Fruit fly (Drosophila melanogaster) whole organism, embryonic: Measurements from ENCODE around the gene CG42259.
A peak's percentile ranks its signal among the peaks of the same experiment; 100 is the strongest.

ENCODE experiments used
- Adf1 ChIP-seq: fragments of 200-800 bp; sonication (Bioruptor generic); IDR thresholded peaks from 2 replicates; pipeline ENCODE4 v1.3.6; 2022; ENCODE audit warnings: missing biosample characterization, missing genetic modification characterization
- Bgb ChIP-seq: fragments of 200-800 bp; sonication (Bioruptor generic); IDR thresholded peaks from 2 replicates; pipeline ENCODE4 v1.3.6; 2022; ENCODE audit warnings: missing biosample characterization, missing genetic modification characterization; ENCODE audit not compliant: partially characterized antibody
- Blimp-1 ChIP-seq: fragments of 200-800 bp; sonication (Bioruptor generic); optimal IDR thresholded peaks from 3 replicates; lab custom pipeline; 2018; ENCODE audit warnings: missing biosample characterization, missing genetic modification characterization, mild to moderate bottlenecking, moderate library complexity, missing genetic modification reagents
- CG10267 ChIP-seq: fragments of 200-800 bp; sonication (Bioruptor generic); optimal IDR thresholded peaks from 2 replicates; lab custom pipeline; 2018; ENCODE audit warnings: missing biosample characterization, mild to moderate bottlenecking, missing genetic modification characterization, moderate library complexity
- CG1233 ChIP-seq: fragments of 200-800 bp; sonication (Bioruptor generic); optimal IDR thresholded peaks from 4 replicates; lab custom pipeline; 2018; ENCODE audit warnings: missing biosample characterization, mild to moderate bottlenecking, missing genetic modification characterization
- CG12942 ChIP-seq: fragments of 200-800 bp; sonication (Bioruptor generic); optimal IDR thresholded peaks from 3 replicates; lab custom pipeline; 2016; ENCODE audit warnings: missing biosample characterization, missing genetic modification characterization
- CG13287 ChIP-seq: fragments of 200-800 bp; sonication (Bioruptor generic); IDR thresholded peaks from 2 replicates; pipeline ENCODE4 v1.3.6; 2022; ENCODE audit warnings: missing biosample characterization, missing genetic modification characterization; ENCODE audit not compliant: partially characterized antibody
- CG14860 ChIP-seq: fragments of 200-800 bp; sonication (Bioruptor generic); IDR thresholded peaks from 3 replicates; pipeline ENCODE4 v1.3.6; 2022; ENCODE audit warnings: missing biosample characterization, missing genetic modification characterization; ENCODE audit not compliant: partially characterized antibody
- CG15514 ChIP-seq: fragments of 200-800 bp; sonication (Bioruptor generic); optimal IDR thresholded peaks from 3 replicates; lab custom pipeline; 2017; ENCODE audit warnings: missing biosample characterization, missing genetic modification characterization, mild to moderate bottlenecking, moderate library complexity, missing genetic modification reagents
- CG1603 ChIP-seq: fragments of 200-800 bp; sonication (Bioruptor generic); optimal IDR thresholded peaks from 2 replicates; lab custom pipeline; 2019; ENCODE audit warnings: missing biosample characterization, mild to moderate bottlenecking, missing genetic modification characterization, moderate library complexity
- CG17359 ChIP-seq: fragments of 200-800 bp; sonication (Bioruptor generic); optimal IDR thresholded peaks from 3 replicates; lab custom pipeline; 2018; ENCODE audit warnings: missing biosample characterization, mild to moderate bottlenecking, missing genetic modification characterization, moderate library complexity
- CG18262 ChIP-seq: fragments of 200-800 bp; optimal IDR thresholded peaks from 3 replicates; lab custom pipeline; 2019; ENCODE audit warnings: missing biosample characterization, mild to moderate bottlenecking, missing genetic modification characterization, moderate library complexity
- CG18599 ChIP-seq: fragments of 200-800 bp; sonication (Bioruptor generic); optimal IDR thresholded peaks from 3 replicates; lab custom pipeline; 2017; ENCODE audit warnings: missing biosample characterization, missing genetic modification characterization, mild to moderate bottlenecking, moderate library complexity, missing genetic modification reagents
- CG2120 ChIP-seq: fragments of 200-800 bp; sonication (Bioruptor generic); optimal IDR thresholded peaks from 3 replicates; lab custom pipeline; 2016; ENCODE audit warnings: missing biosample characterization, missing genetic modification characterization
- CG30020 ChIP-seq: fragments of 200-800 bp; optimal IDR thresholded peaks from 2 replicates; lab custom pipeline; 2019; ENCODE audit warnings: missing biosample characterization, mild to moderate bottlenecking, missing genetic modification characterization, moderate library complexity
- CG3281 ChIP-seq: fragments of 200-800 bp; sonication (Bioruptor generic); optimal IDR thresholded peaks from 3 replicates; lab custom pipeline; 2017; ENCODE audit warnings: missing biosample characterization, mild to moderate bottlenecking, missing genetic modification characterization
- CG34376 ChIP-seq: fragments of 200-800 bp; sonication (Bioruptor generic); optimal IDR thresholded peaks from 2 replicates; lab custom pipeline; 2018; ENCODE audit warnings: missing biosample characterization, mild to moderate bottlenecking, missing genetic modification characterization
- CG7556 ChIP-seq: fragments of 200-800 bp; sonication (Bioruptor generic); optimal IDR thresholded peaks from 2 replicates; lab custom pipeline; 2017; ENCODE audit warnings: missing biosample characterization, mild to moderate bottlenecking, missing genetic modification characterization
- CG7745 ChIP-seq: fragments of 200-800 bp; sonication (Bioruptor generic); optimal IDR thresholded peaks from 2 replicates; lab custom pipeline; 2018; ENCODE audit warnings: missing biosample characterization, mild to moderate bottlenecking, missing genetic modification characterization, moderate library complexity
- CG8290 ChIP-seq, 3 experiments: fragments of 200-800 bp; sonication (Bioruptor generic); optimal IDR thresholded peaks; 2 replicates each; lab custom pipeline; 2016 to 2019; ENCODE audit warnings: missing biosample characterization in 3 of 3, missing genetic modification characterization in 3 of 3, mild to moderate bottlenecking in 2 of 3, moderate library complexity in 1 of 3
- CG8478 ChIP-seq: fragments of >200 bp; optimal IDR thresholded peaks from 2 replicates; lab custom pipeline; 2018
- Doc3 ChIP-seq: fragments of 200-800 bp; sonication (Bioruptor generic); IDR thresholded peaks from 3 replicates; pipeline ENCODE4 v1.3.6; 2022; ENCODE audit warnings: missing biosample characterization, missing genetic modification characterization; ENCODE audit not compliant: partially characterized antibody
- GATAe ChIP-seq: fragments of 200-800 bp; sonication (Bioruptor generic); conservative IDR thresholded peaks from 2 replicates; pipeline ENCODE4 v1.3.6; 2022; ENCODE audit warnings: missing biosample characterization, missing genetic modification characterization
- HLH54F ChIP-seq: fragments of 200-800 bp; sonication (Bioruptor generic); optimal IDR thresholded peaks from 3 replicates; lab custom pipeline; 2016; ENCODE audit warnings: missing biosample characterization, missing genetic modification characterization
- HmgZ ChIP-seq: fragments of 200-800 bp; sonication (Bioruptor generic); optimal IDR thresholded peaks from 2 replicates; lab custom pipeline; 2018; ENCODE audit warnings: missing biosample characterization, mild to moderate bottlenecking, missing genetic modification characterization
- Hr39 ChIP-seq: fragments of >200 bp; optimal IDR thresholded peaks from 2 replicates; lab custom pipeline; 2017
- Meics ChIP-seq: fragments of 200-800 bp; sonication (Bioruptor generic); optimal IDR thresholded peaks from 2 replicates; lab custom pipeline; 2017; ENCODE audit warnings: missing biosample characterization, mild to moderate bottlenecking, missing genetic modification characterization
- NFAT ChIP-seq: fragments of 200-800 bp; sonication (Bioruptor generic); IDR thresholded peaks from 2 replicates; pipeline ENCODE4 v1.3.6; 2022; ENCODE audit warnings: missing biosample characterization, missing genetic modification characterization
- Nf-YA ChIP-seq: fragments of 200-800 bp; sonication (Bioruptor generic); IDR thresholded peaks from 2 replicates; pipeline ENCODE4 v1.3.6; 2022; ENCODE audit warnings: missing biosample characterization, missing genetic modification characterization
- abd-A ChIP-seq: fragments of 200-800 bp; sonication (Bioruptor generic); optimal IDR thresholded peaks from 3 replicates; lab custom pipeline; 2019; ENCODE audit warnings: missing biosample characterization, mild to moderate bottlenecking, missing genetic modification characterization, moderate library complexity
- bsh ChIP-seq, 2 experiments: fragments of 200-800 bp; sonication (Bioruptor generic); optimal IDR thresholded peaks; 2 replicates each; lab custom pipeline; 2017 to 2018; ENCODE audit warnings: mild to moderate bottlenecking in 2 of 2, missing biosample characterization in 2 of 2, missing genetic modification characterization in 2 of 2, moderate library complexity in 1 of 2
- caup ChIP-seq: fragments of 200-800 bp; sonication (Bioruptor generic); optimal IDR thresholded peaks from 3 replicates; lab custom pipeline; 2017; ENCODE audit warnings: missing biosample characterization, mild to moderate bottlenecking, missing genetic modification characterization, moderate library complexity; ENCODE audit not compliant: severe bottlenecking
- chinmo ChIP-seq: fragments of 200-800 bp; sonication (Bioruptor generic); IDR thresholded peaks from 4 replicates; pipeline ENCODE4 v1.3.6; 2022; ENCODE audit warnings: missing biosample characterization, missing genetic modification characterization; ENCODE audit not compliant: partially characterized antibody
- crol ChIP-seq: fragments of 200-800 bp; sonication (Bioruptor generic); IDR thresholded peaks from 2 replicates; pipeline ENCODE4 v1.3.6; 2022; ENCODE audit warnings: missing biosample characterization, missing genetic modification characterization
- crp ChIP-seq, 2 experiments: fragments of 200-800 bp; sonication (Bioruptor generic); optimal IDR thresholded peaks; 2 replicates in 1 of 2; 3 replicates in 1 of 2; lab custom pipeline; 2017; ENCODE audit warnings: missing biosample characterization in 2 of 2, missing genetic modification characterization in 2 of 2, mild to moderate bottlenecking in 1 of 2, moderate library complexity in 1 of 2
- ewg ChIP-seq: fragments of 200-800 bp; sonication (Bioruptor generic); optimal IDR thresholded peaks from 3 replicates; lab custom pipeline; 2017; ENCODE audit warnings: mild to moderate bottlenecking, missing biosample characterization, missing genetic modification reagents, missing genetic modification characterization
- fd64A ChIP-seq: fragments of 200-800 bp; sonication (Bioruptor generic); optimal IDR thresholded peaks from 3 replicates; lab custom pipeline; 2018; ENCODE audit warnings: missing biosample characterization, mild to moderate bottlenecking, missing genetic modification characterization
- gce ChIP-seq: fragments of 200-800 bp; sonication (Bioruptor generic); IDR thresholded peaks from 3 replicates; pipeline ENCODE4 v1.3.6; 2022; ENCODE audit warnings: missing biosample characterization, missing genetic modification characterization
- luna ChIP-seq: fragments of 200-800 bp; sonication (Bioruptor generic); optimal IDR thresholded peaks from 2 replicates; lab custom pipeline; 2016; ENCODE audit warnings: missing biosample characterization, missing genetic modification characterization
- nau ChIP-seq: fragments of 200-800 bp; sonication (Bioruptor generic); optimal IDR thresholded peaks from 3 replicates; lab custom pipeline; 2017; ENCODE audit warnings: missing biosample characterization, mild to moderate bottlenecking, missing genetic modification characterization, missing genetic modification reagents
- pfk ChIP-seq: fragments of 200-800 bp; sonication (Bioruptor generic); optimal IDR thresholded peaks from 2 replicates; lab custom pipeline; 2018; ENCODE audit warnings: missing biosample characterization, mild to moderate bottlenecking, missing genetic modification characterization, moderate library complexity
- pzg ChIP-seq: fragments of 200-800 bp; sonication (Bioruptor generic); optimal IDR thresholded peaks from 3 replicates; lab custom pipeline; 2018; ENCODE audit warnings: missing biosample characterization, mild to moderate bottlenecking, missing genetic modification characterization, moderate library complexity
- scrt ChIP-seq: fragments of 200-800 bp; sonication (Bioruptor generic); optimal IDR thresholded peaks from 2 replicates; lab custom pipeline; 2018; ENCODE audit warnings: missing biosample characterization, mild to moderate bottlenecking, missing genetic modification characterization, moderate library complexity
- sqz ChIP-seq: fragments of 200-800 bp; sonication (Bioruptor generic); optimal IDR thresholded peaks from 3 replicates; lab custom pipeline; 2018; ENCODE audit warnings: missing biosample characterization, mild to moderate bottlenecking, missing genetic modification characterization
- trem ChIP-seq: fragments of 200-800 bp; optimal IDR thresholded peaks from 3 replicates; lab custom pipeline; 2019; ENCODE audit warnings: missing biosample characterization, mild to moderate bottlenecking, missing genetic modification characterization, moderate library complexity
- tx ChIP-seq: fragments of 200-800 bp; sonication (Bioruptor generic); optimal IDR thresholded peaks from 2 replicates; lab custom pipeline; 2016; ENCODE audit warnings: missing biosample characterization, missing genetic modification characterization
- unc-4 ChIP-seq: fragments of 200-800 bp; sonication (Bioruptor generic); IDR thresholded peaks from 2 replicates; pipeline ENCODE4 v1.3.6; 2022; ENCODE audit warnings: missing biosample characterization, missing genetic modification characterization; ENCODE audit not compliant: partially characterized antibody
- zen2 ChIP-seq: fragments of 200-800 bp; sonication (Bioruptor generic); IDR thresholded peaks from 3 replicates; pipeline ENCODE4 v1.3.6; 2022; ENCODE audit warnings: missing biosample characterization, missing genetic modification characterization; ENCODE audit not compliant: partially characterized antibody

CG42259 gene

dm6 chrX:1026511-1026910 lies 19.5 kb upstream of the CG42259 start, which contains the start of the genes CG32814, CG11638 and CG3021 (continued):
- TF ChIP-seq CG1233 (GFP tag; lab: Kevin White, UChicago) (peak; percentile 41), Meics (GFP tag; lab: Kevin White, UChicago) (peak; percentile 29), chinmo (GFP tag; lab: Robert Waterston, UW) (0 out of 4 replicates have a peak, but pooled peaks have one; percentile 6), CG18599 (GFP tag; lab: Kevin White, UChicago) (peak; percentile 0), trem (tag; lab: Kevin White, UChicago) (peak; percentile 31), pfk (GFP tag; lab: Kevin White, UChicago) (no peak), CG3281 (peak; percentile 20), Nf-YA (no peak), GATAe (GFP tag; lab: Robert Waterston, UW) (no peak), Hr39 (no peak), luna (GFP tag; lab: Kevin White, UChicago) (no peak), ewg (peak; percentile 26), nau (GFP tag; lab: Kevin White, UChicago) (peak; percentile 2), crol (GFP tag; lab: Robert Waterston, UW) (no peak), Doc3 (GFP tag; lab: Robert Waterston, UW) (0 out of 3 replicates have a peak, but pooled peaks have one; percentile 23), NFAT (no peak), HmgZ (tag; lab: Kevin White, UChicago) (peak; percentile 52), CG7745 (tag; lab: Kevin White, UChicago) (no peak), bsh (GFP tag; optimal IDR thresholded peaks at IDR 0.05; lab: Kevin White, UChicago) (peak in 1 of 2 experiments; percentile 36), pzg (GFP tag; lab: Kevin White, UChicago) (peak; percentile 74), CG30020 (no peak), CG8478 (no peak), CG34376 (peak; percentile 13), CG12942 (GFP tag; lab: Kevin White, UChicago) (no peak), sqz (GFP tag; lab: Kevin White, UChicago) (peak; percentile 37), tx (GFP tag; lab: Kevin White, UChicago) (no peak), crp (GFP tag; optimal IDR thresholded peaks at IDR 0.05; lab: Kevin White, UChicago) (peak in 1 of 2 experiments; percentile 73), CG2120 (GFP tag; lab: Kevin White, UChicago) (no peak), CG7556 (GFP tag; lab: Kevin White, UChicago) (no peak), gce (GFP tag; lab: Robert Waterston, UW) (no peak), abd-A (tag; lab: Kevin White, UChicago) (peak; percentile 33), CG18262 (tag; lab: Kevin White, UChicago) (peak; percentile 3), CG10267 (peak; percentile 9), fd64A (GFP tag; lab: Kevin White, UChicago) (peak; percentile 32), zen2 (GFP tag; lab: Robert Waterston, UW) (0 out of 3 replicates have a peak, but pooled peaks have one; percentile 44), CG15514 (GFP tag; lab: Kevin White, UChicago) (peak; percentile 78), CG13287 (peak; percentile 60), CG8290 (GFP tag; optimal IDR thresholded peaks at IDR 0.05; lab: Kevin White, UChicago) (no peak), CG8290 (tag; optimal IDR thresholded peaks at IDR 0.05; lab: Kevin White, UChicago) (peak in 1 of 2 experiments; percentile 64), unc-4 (peak; percentile 53; the same call in 1 of the 2 replicates), Adf1 (peak; percentile 30; the same call in 1 of the 2 replicates), scrt (GFP tag; lab: Kevin White, UChicago) (no peak), caup (peak; percentile 45), CG17359 (tag; lab: Kevin White, UChicago) (peak; percentile 23), Blimp-1 (GFP tag; lab: Kevin White, UChicago) (no peak), CG1603 (tag; lab: Kevin White, UChicago) (peak; percentile 47), CG14860 (GFP tag; lab: Robert Waterston, UW) (no peak), Bgb (GFP tag; lab: Robert Waterston, UW) (peak; percentile 52; the same call in 1 of the 2 replicates), HLH54F (GFP tag; lab: Kevin White, UChicago) (no peak)
